Fruit fly (Drosophila melanogaster) whole organism, embryonic: ENCODE data around the gene IntS6.
A peak's percentile ranks its signal among the peaks of the same experiment; 100 is the strongest.

Source experiments
- Antp ChIP-seq: fragments of 200-800 bp; sonication (Bioruptor generic); optimal IDR thresholded peaks from 3 replicates; lab custom pipeline; 2016; ENCODE audit warnings: missing biosample characterization, missing genetic modification characterization
- Asciz ChIP-seq: fragments of 200-800 bp; sonication (Bioruptor generic); optimal IDR thresholded peaks from 2 replicates; lab custom pipeline; 2017; ENCODE audit warnings: missing biosample characterization, mild to moderate bottlenecking, missing genetic modification characterization, missing genetic modification reagents
- Bteb2 ChIP-seq: fragments of 200-800 bp; sonication (Bioruptor generic); optimal IDR thresholded peaks from 2 replicates; lab custom pipeline; 2016; ENCODE audit warnings: missing biosample characterization, missing genetic modification characterization
- CG10431 ChIP-seq: fragments of 200-800 bp; sonication (Bioruptor generic); optimal IDR thresholded peaks from 3 replicates; lab custom pipeline; 2018; ENCODE audit warnings: missing biosample characterization, mild to moderate bottlenecking, missing genetic modification characterization
- CG12104 ChIP-seq: fragments of 200-800 bp; sonication (Bioruptor generic); optimal IDR thresholded peaks from 3 replicates; lab custom pipeline; 2016; ENCODE audit warnings: missing biosample characterization, missing genetic modification characterization
- CG12155 ChIP-seq: fragments of 200-800 bp; sonication (Bioruptor generic); optimal IDR thresholded peaks from 3 replicates; lab custom pipeline; 2016; ENCODE audit warnings: missing biosample characterization, missing genetic modification characterization
- CG1233 ChIP-seq: fragments of 200-800 bp; sonication (Bioruptor generic); optimal IDR thresholded peaks from 4 replicates; lab custom pipeline; 2018; ENCODE audit warnings: missing biosample characterization, mild to moderate bottlenecking, missing genetic modification characterization
- CG12769 ChIP-seq: fragments of 200-800 bp; sonication (Bioruptor generic); optimal IDR thresholded peaks from 2 replicates; lab custom pipeline; 2019; ENCODE audit warnings: missing biosample characterization, mild to moderate bottlenecking, missing genetic modification characterization, moderate library complexity
- CG13296 ChIP-seq: fragments of 200-800 bp; sonication (Bioruptor generic); optimal IDR thresholded peaks from 3 replicates; lab custom pipeline; 2018; ENCODE audit warnings: missing biosample characterization, mild to moderate bottlenecking, missing genetic modification characterization
- CG14965 ChIP-seq: fragments of 200-800 bp; sonication (Bioruptor generic); optimal IDR thresholded peaks from 2 replicates; lab custom pipeline; 2016; ENCODE audit warnings: missing biosample characterization, missing genetic modification characterization, borderline replicate concordance
- CG1647 ChIP-seq: fragments of 200-800 bp; sonication (Bioruptor generic); optimal IDR thresholded peaks from 3 replicates; lab custom pipeline; 2016; ENCODE audit warnings: missing biosample characterization, missing genetic modification characterization
- CG16779 ChIP-seq: fragments of 200-800 bp; sonication (Bioruptor generic); IDR thresholded peaks from 2 replicates; pipeline ENCODE4 v1.3.6; 2022; ENCODE audit warnings: missing biosample characterization, missing genetic modification characterization
- CG2889 ChIP-seq: fragments of 200-800 bp; sonication (Bioruptor generic); IDR thresholded peaks from 3 replicates; pipeline ENCODE4 v1.3.6; 2022; ENCODE audit warnings: missing biosample characterization, missing genetic modification characterization
- CG3065 ChIP-seq: fragments of 200-800 bp; sonication (Bioruptor generic); optimal IDR thresholded peaks from 2 replicates; lab custom pipeline; 2016; ENCODE audit warnings: missing biosample characterization, missing genetic modification characterization
- CG4282 ChIP-seq: fragments of 200-800 bp; sonication (Bioruptor generic); optimal IDR thresholded peaks from 2 replicates; lab custom pipeline; 2016; ENCODE audit warnings: missing biosample characterization, missing genetic modification characterization
- CG4424 ChIP-seq: fragments of 200-800 bp; sonication (Bioruptor generic); optimal IDR thresholded peaks from 3 replicates; lab custom pipeline; 2016; ENCODE audit warnings: missing biosample characterization, missing genetic modification characterization
- CG7271 ChIP-seq: fragments of 200-800 bp; sonication (Bioruptor generic); optimal IDR thresholded peaks from 2 replicates; lab custom pipeline; 2018; ENCODE audit warnings: missing biosample characterization, mild to moderate bottlenecking, missing genetic modification characterization, moderate library complexity
- CG8089 ChIP-seq: fragments of 200-800 bp; sonication (Bioruptor generic); optimal IDR thresholded peaks from 3 replicates; lab custom pipeline; 2016; ENCODE audit warnings: missing biosample characterization, missing genetic modification characterization
- CG8290 ChIP-seq, 3 experiments: fragments of 200-800 bp; sonication (Bioruptor generic); optimal IDR thresholded peaks; 2 replicates each; lab custom pipeline; 2016 to 2019; ENCODE audit warnings: missing biosample characterization in 3 of 3, missing genetic modification characterization in 3 of 3, mild to moderate bottlenecking in 2 of 3, moderate library complexity in 1 of 3
- CG8388 ChIP-seq: fragments of 200-800 bp; sonication (Bioruptor generic); optimal IDR thresholded peaks from 2 replicates; lab custom pipeline; 2019; ENCODE audit warnings: missing biosample characterization, mild to moderate bottlenecking, missing genetic modification characterization, moderate library complexity
- CG9727 ChIP-seq: fragments of 200-800 bp; sonication (Bioruptor generic); optimal IDR thresholded peaks from 3 replicates; lab custom pipeline; 2017; ENCODE audit warnings: missing biosample characterization, mild to moderate bottlenecking, missing genetic modification characterization
- CTCF ChIP-seq: fragments of 200-800 bp; sonication (Bioruptor generic); optimal IDR thresholded peaks from 2 replicates; lab custom pipeline; 2017; ENCODE audit warnings: missing biosample characterization, mild to moderate bottlenecking, missing genetic modification characterization, moderate library complexity
- HHEX ChIP-seq: fragments of 200-800 bp; sonication (Bioruptor generic); optimal IDR thresholded peaks from 3 replicates; lab custom pipeline; 2017; ENCODE audit warnings: missing biosample characterization, mild to moderate bottlenecking, missing genetic modification characterization, missing genetic modification reagents
- Hmx ChIP-seq: fragments of 200-800 bp; sonication (Bioruptor generic); optimal IDR thresholded peaks from 2 replicates; lab custom pipeline; 2016; ENCODE audit warnings: missing biosample characterization, missing genetic modification characterization
- Hr51 ChIP-seq, 2 experiments: fragments of 200-800 bp; sonication (Bioruptor generic); optimal IDR thresholded peaks; 2 replicates in 1 of 2; 3 replicates in 1 of 2; lab custom pipeline; 2016 to 2018; ENCODE audit warnings: missing biosample characterization in 2 of 2, missing genetic modification characterization in 2 of 2, mild to moderate bottlenecking in 1 of 2, moderate library complexity in 1 of 2
- NFAT ChIP-seq: fragments of 200-800 bp; sonication (Bioruptor generic); IDR thresholded peaks from 2 replicates; pipeline ENCODE4 v1.3.6; 2022; ENCODE audit warnings: missing biosample characterization, missing genetic modification characterization
- Nf-YC ChIP-seq: fragments of 200-800 bp; optimal IDR thresholded peaks from 3 replicates; lab custom pipeline; 2019; ENCODE audit warnings: missing biosample characterization, mild to moderate bottlenecking, missing genetic modification characterization, moderate library complexity
- Ptx1 ChIP-seq: fragments of 200-800 bp; sonication (Bioruptor generic); IDR thresholded peaks from 2 replicates; pipeline ENCODE4 v1.3.6; 2022; ENCODE audit warnings: missing biosample characterization, missing genetic modification characterization
- Rfx ChIP-seq: fragments of 200-800 bp; sonication (Bioruptor generic); IDR thresholded peaks from 2 replicates; pipeline ENCODE4 v1.3.6; 2022; ENCODE audit warnings: missing biosample characterization, missing genetic modification characterization
- Sry-δ ChIP-seq: fragments of 200-800 bp; sonication (Bioruptor generic); optimal IDR thresholded peaks from 2 replicates; lab custom pipeline; 2016; ENCODE audit warnings: missing biosample characterization, missing genetic modification characterization
- Xrp1 ChIP-seq: fragments of 200-800 bp; sonication (Bioruptor generic); IDR thresholded peaks from 2 replicates; pipeline ENCODE4 v1.3.6; 2022; ENCODE audit warnings: missing biosample characterization, missing genetic modification characterization
- bsh ChIP-seq, 2 experiments: fragments of 200-800 bp; sonication (Bioruptor generic); optimal IDR thresholded peaks; 2 replicates each; lab custom pipeline; 2017 to 2018; ENCODE audit warnings: mild to moderate bottlenecking in 2 of 2, missing biosample characterization in 2 of 2, missing genetic modification characterization in 2 of 2, moderate library complexity in 1 of 2
- chn ChIP-seq: fragments of 200-800 bp; sonication (Bioruptor generic); optimal IDR thresholded peaks from 2 replicates; lab custom pipeline; 2016; ENCODE audit warnings: missing biosample characterization, missing genetic modification characterization
- ems ChIP-seq: fragments of 200-800 bp; sonication (Bioruptor generic); optimal IDR thresholded peaks from 3 replicates; lab custom pipeline; 2016; ENCODE audit warnings: missing biosample characterization, missing genetic modification characterization
- en ChIP-seq: fragments of 200-800 bp; sonication (Bioruptor generic); optimal IDR thresholded peaks from 2 replicates; lab custom pipeline; 2016; ENCODE audit warnings: missing biosample characterization, missing genetic modification characterization
- esg ChIP-seq: fragments of 200-800 bp; sonication (Bioruptor generic); conservative IDR thresholded peaks from 2 replicates; pipeline ENCODE4 v1.3.6; 2022; ENCODE audit warnings: missing biosample characterization, missing genetic modification characterization
- fd102C ChIP-seq: fragments of 200-800 bp; sonication (Bioruptor generic); optimal IDR thresholded peaks from 2 replicates; lab custom pipeline; 2018; ENCODE audit warnings: missing biosample characterization, mild to moderate bottlenecking, missing genetic modification characterization, moderate library complexity
- gem ChIP-seq: fragments of 200-800 bp; sonication (Bioruptor generic); optimal IDR thresholded peaks from 2 replicates; lab custom pipeline; 2019; ENCODE audit warnings: missing biosample characterization, mild to moderate bottlenecking, missing genetic modification characterization, moderate library complexity
- gt ChIP-seq: fragments of 200-800 bp; sonication (Bioruptor generic); IDR thresholded peaks from 2 replicates; pipeline ENCODE4 v1.3.6; 2022; ENCODE audit warnings: missing biosample characterization, missing genetic modification characterization
- her ChIP-seq: fragments of 200-800 bp; sonication (Bioruptor generic); optimal IDR thresholded peaks from 2 replicates; lab custom pipeline; 2016; ENCODE audit warnings: missing biosample characterization, missing genetic modification characterization
- hkb ChIP-seq, 2 experiments: fragments of 200-800 bp in 1 of 2; fragments of >200 bp in 1 of 2; sonication (Bioruptor generic) in 1 of 2; IDR thresholded peaks in 1 of 2; optimal IDR thresholded peaks in 1 of 2; 2 replicates each; pipeline versions ENCODE4 v1.3.6 to Lab custom; 2017 to 2022; ENCODE audit warnings: missing biosample characterization in 1 of 2, missing genetic modification characterization in 1 of 2
- nom ChIP-seq: fragments of 200-800 bp; sonication (Bioruptor generic); optimal IDR thresholded peaks from 2 replicates; lab custom pipeline; 2017; ENCODE audit warnings: missing biosample characterization, missing genetic modification characterization, mild to moderate bottlenecking, moderate library complexity, missing genetic modification reagents
- pan ChIP-seq, 4 experiments: fragments of >200 bp in 3 of 4; fragments of 200-800 bp in 1 of 4; sonication (Bioruptor generic) in 1 of 4; optimal IDR thresholded peaks in 3 of 4; IDR thresholded peaks in 1 of 4; 2 replicates each; pipeline versions ENCODE4 v1.3.6 to Lab custom; 2017 to 2022; ENCODE audit warnings: missing biosample characterization in 2 of 4, missing genetic modification characterization in 2 of 4, mixed read lengths in 1 of 4
- pnt ChIP-seq: fragments of 200-800 bp; sonication (Bioruptor generic); optimal IDR thresholded peaks from 3 replicates; lab custom pipeline; 2016; ENCODE audit warnings: missing biosample characterization, missing genetic modification characterization
- pros ChIP-seq: fragments of 200-800 bp; sonication (Bioruptor generic); optimal IDR thresholded peaks from 3 replicates; lab custom pipeline; 2019; ENCODE audit warnings: missing biosample characterization, mild to moderate bottlenecking, missing genetic modification characterization, moderate library complexity
- tgo ChIP-seq: fragments of 200-800 bp; sonication (Bioruptor generic); IDR thresholded peaks from 3 replicates; pipeline ENCODE4 v1.3.6; 2022; ENCODE audit warnings: missing biosample characterization, missing genetic modification characterization
- wor ChIP-seq: fragments of 200-800 bp; sonication (Bioruptor generic); IDR thresholded peaks from 2 replicates; pipeline ENCODE4 v1.3.6; 2022; ENCODE audit warnings: missing biosample characterization, missing genetic modification characterization
- yki ChIP-seq: fragments of >200 bp; optimal IDR thresholded peaks from 3 replicates; lab custom pipeline; 2018

Gene IntS6

DNA sequence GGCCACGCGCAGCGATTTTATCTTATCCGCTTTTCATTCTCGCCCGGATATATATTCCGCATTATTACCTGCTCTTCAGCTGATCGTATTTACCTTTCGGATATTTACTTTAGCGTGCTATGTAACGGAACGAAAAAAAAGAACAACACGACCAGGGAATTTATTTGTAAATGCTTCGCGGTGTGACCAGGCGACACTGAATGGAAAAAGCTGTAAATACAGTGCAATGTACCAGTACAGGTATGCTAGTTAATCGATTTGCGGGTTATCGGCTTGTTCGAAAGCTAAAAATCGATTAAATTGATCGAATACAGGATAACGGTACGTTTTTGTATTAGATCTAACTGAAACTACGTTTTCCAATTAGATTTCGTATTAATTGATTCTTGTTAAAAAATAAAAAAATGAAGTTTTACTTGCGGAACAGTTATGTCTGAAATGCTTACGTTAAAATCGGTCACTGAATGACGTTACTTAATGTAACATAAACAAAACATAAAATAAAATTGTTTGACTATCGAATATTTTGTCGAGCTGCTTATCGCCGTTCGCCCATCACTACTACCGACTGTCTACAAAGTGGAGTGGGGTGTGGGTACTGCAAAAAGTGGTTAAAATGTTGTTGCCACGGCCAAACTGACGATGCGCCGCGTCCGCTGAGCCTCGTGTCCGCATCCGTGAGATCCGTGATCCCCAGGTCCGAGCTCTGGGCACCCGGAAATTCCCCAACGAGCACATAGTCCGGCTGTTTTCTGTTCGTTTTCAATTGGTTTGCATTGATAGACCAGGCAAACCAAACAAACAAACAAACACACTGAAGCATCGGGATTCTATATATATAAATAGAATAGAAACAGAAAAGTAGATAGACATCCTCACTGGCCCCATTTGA, 17.2 kb upstream of the IntS6 start, which contains the start of the genes MAPk-Ak2 and CG42699 (continued):
- TF ChIP-seq Ptx1 (GFP tag; lab: Robert Waterston, UW): peak; percentile 27; the same call in 1 of the 2 replicates
- TF ChIP-seq CG16779: peak; percentile 36; the same call in 1 of the 2 replicates
- TF ChIP-seq her (GFP tag; lab: Kevin White, UChicago): peak; percentile 85
- TF ChIP-seq Asciz (GFP tag; lab: Kevin White, UChicago): peak; percentile 88
- no peak for TF ChIP-seq yki (lab: Kevin White, UChicago)
- TF ChIP-seq CG12155: peak; percentile 62
- peak; percentile 92 for TF ChIP-seq CG1233
- peak; percentile 86 for TF ChIP-seq CG8290 (GFP tag; optimal IDR thresholded peaks at IDR 0.05; lab: Kevin White, UChicago)
- peak; percentile 76 to 88 for TF ChIP-seq CG8290 (tag; optimal IDR thresholded peaks at IDR 0.05; lab: Kevin White, UChicago)
- TF ChIP-seq CG14965 (GFP tag; lab: Kevin White, UChicago): peak; percentile 52
- TF ChIP-seq CTCF: peak; percentile 7
- peak; percentile 76 for TF ChIP-seq CG1647 (GFP tag; lab: Kevin White, UChicago)
- no peak for TF ChIP-seq hkb (optimal IDR thresholded peaks at IDR 0.05; lab: Kevin White, UChicago)
- TF ChIP-seq hkb (GFP tag; IDR thresholded peaks at IDR 0.05; lab: Robert Waterston, UW): peak; percentile 83
- TF ChIP-seq Hmx (GFP tag; lab: Kevin White, UChicago): no peak
- peak; percentile 33 to 72 for TF ChIP-seq Hr51 (GFP tag; optimal IDR thresholded peaks at IDR 0.05; lab: Kevin White, UChicago)
- peak; percentile 76 for TF ChIP-seq Xrp1 (GFP tag; lab: Robert Waterston, UW)
- peak; percentile 85 for TF ChIP-seq CG8089 (GFP tag; lab: Kevin White, UChicago)
- peak; percentile 56 for TF ChIP-seq Nf-YC (tag; lab: Kevin White, UChicago)
- no peak for TF ChIP-seq CG2889
- TF ChIP-seq CG12769 (tag; lab: Kevin White, UChicago): peak; percentile 59
- TF ChIP-seq Sry-δ (GFP tag; lab: Kevin White, UChicago): peak; percentile 87
- TF ChIP-seq CG12104 (GFP tag; lab: Kevin White, UChicago): peak; percentile 75
- no peak for TF ChIP-seq wor (GFP tag; lab: Robert Waterston, UW)
- peak; percentile 31; the same call in 2 of the 3 replicates for TF ChIP-seq tgo (GFP tag; lab: Robert Waterston, UW)
- peak; percentile 64 for TF ChIP-seq pnt (GFP tag; lab: Kevin White, UChicago)
- peak; percentile 57 for TF ChIP-seq CG3065 (GFP tag; lab: Kevin White, UChicago)
- peak; percentile 69 for TF ChIP-seq gem (tag; lab: Kevin White, UChicago)
- peak; percentile 72 for TF ChIP-seq NFAT
- no peak for TF ChIP-seq CG10431 (GFP tag; lab: Kevin White, UChicago)
- peak; percentile 65 for TF ChIP-seq CG4282 (GFP tag; lab: Kevin White, UChicago)
- TF ChIP-seq CG8388 (GFP tag; lab: Kevin White, UChicago): peak; percentile 27
- peak; percentile 51 for TF ChIP-seq CG4424
- no peak for TF ChIP-seq gt (GFP tag; lab: Robert Waterston, UW)
- peak; percentile 63 for TF ChIP-seq chn (GFP tag; lab: Kevin White, UChicago)
- TF ChIP-seq CG7271 (tag; lab: Kevin White, UChicago): peak; percentile 25
- peak; percentile 83 for TF ChIP-seq CG9727
- TF ChIP-seq Bteb2 (GFP tag; lab: Kevin White, UChicago): peak; percentile 54
- no peak for TF ChIP-seq pan (optimal IDR thresholded peaks at IDR 0.05; lab: Kevin White, UChicago)
- peak in 1 of 2 experiments; percentile 69 for TF ChIP-seq pan (GFP tag; optimal IDR thresholded peaks at IDR 0.05 in 1 of 2, IDR thresholded peaks at IDR 0.05 in 1 of 2)
- TF ChIP-seq fd102C (GFP tag; lab: Kevin White, UChicago): peak; percentile 85
- TF ChIP-seq HHEX (GFP tag; lab: Kevin White, UChicago): peak; percentile 87
- TF ChIP-seq CG13296 (GFP tag; lab: Kevin White, UChicago): peak; percentile 93
- peak; percentile 41 for TF ChIP-seq pros (GFP tag; lab: Kevin White, UChicago)
- TF ChIP-seq nom (GFP tag; lab: Kevin White, UChicago): peak; percentile 80
- peak; percentile 53 for TF ChIP-seq Antp (GFP tag; lab: Kevin White, UChicago)
- peak; percentile 73 for TF ChIP-seq ems (GFP tag; lab: Kevin White, UChicago)
- TF ChIP-seq esg (GFP tag; lab: Robert Waterston, UW): no peak
- TF ChIP-seq bsh (GFP tag; optimal IDR thresholded peaks at IDR 0.05; lab: Kevin White, UChicago): peak; percentile 60 to 76
- TF ChIP-seq Rfx (GFP tag; lab: Robert Waterston, UW): peak; percentile 72; the same call in 1 of the 2 replicates
- no peak for TF ChIP-seq en (GFP tag; lab: Kevin White, UChicago)
